Fruit fly (Drosophila melanogaster) whole organism, embryonic: ENCODE results near the gene Ir68b.

ENCODE experiments used
- Atf6 ChIP-seq: fragments of 200-800 bp; sonication (Bioruptor generic); IDR thresholded peaks from 2 replicates; pipeline ENCODE4 v1.3.6; 2022; ENCODE audit warnings: missing biosample characterization, missing genetic modification characterization
- CG10366 ChIP-seq: fragments of 200-800 bp; sonication (Bioruptor generic); IDR thresholded peaks from 2 replicates; pipeline ENCODE4 v1.3.6; 2022; ENCODE audit warnings: missing biosample characterization, missing genetic modification characterization
- CG11723 ChIP-seq: fragments of 200-800 bp; sonication (Bioruptor generic); optimal IDR thresholded peaks from 2 replicates; lab custom pipeline; 2017; ENCODE audit warnings: missing biosample characterization, mild to moderate bottlenecking, missing genetic modification characterization
- CG12299 ChIP-seq: fragments of 200-800 bp; sonication (Bioruptor generic); optimal IDR thresholded peaks from 2 replicates; lab custom pipeline; 2018; ENCODE audit warnings: missing biosample characterization, mild to moderate bottlenecking, missing genetic modification characterization
- CG1647 ChIP-seq: fragments of 200-800 bp; sonication (Bioruptor generic); optimal IDR thresholded peaks from 3 replicates; lab custom pipeline; 2016; ENCODE audit warnings: missing biosample characterization, missing genetic modification characterization
- CG17829 ChIP-seq: fragments of 200-800 bp; optimal IDR thresholded peaks from 2 replicates; lab custom pipeline; 2019; ENCODE audit warnings: missing biosample characterization, mild to moderate bottlenecking, missing genetic modification characterization, moderate library complexity
- CG31388 ChIP-seq: fragments of 200-800 bp; sonication (Bioruptor generic); optimal IDR thresholded peaks from 2 replicates; lab custom pipeline; 2016; ENCODE audit warnings: missing biosample characterization, missing genetic modification characterization
- CG32772 ChIP-seq: fragments of 200-800 bp; sonication (Bioruptor generic); IDR thresholded peaks from 2 replicates; pipeline ENCODE4 v1.3.6; 2022; ENCODE audit warnings: missing biosample characterization, missing genetic modification characterization
- CG5953 ChIP-seq: fragments of 200-800 bp; sonication (Bioruptor generic); IDR thresholded peaks from 2 replicates; pipeline ENCODE4 v1.3.6; 2022; ENCODE audit warnings: missing biosample characterization, missing genetic modification characterization
- CG7745 ChIP-seq: fragments of 200-800 bp; sonication (Bioruptor generic); optimal IDR thresholded peaks from 2 replicates; lab custom pipeline; 2018; ENCODE audit warnings: missing biosample characterization, mild to moderate bottlenecking, missing genetic modification characterization, moderate library complexity
- CG7963 ChIP-seq: fragments of 200-800 bp; sonication (Bioruptor generic); IDR thresholded peaks from 3 replicates; pipeline ENCODE4 v1.3.6; 2022; ENCODE audit warnings: missing biosample characterization, missing genetic modification characterization; ENCODE audit not compliant: partially characterized antibody
- CG9876 ChIP-seq: fragments of 200-800 bp; sonication (Bioruptor generic); optimal IDR thresholded peaks from 2 replicates; lab custom pipeline; 2016; ENCODE audit warnings: missing biosample characterization, missing genetic modification characterization
- CrebB ChIP-seq: fragments of 200-800 bp; sonication (Bioruptor generic); optimal IDR thresholded peaks from 3 replicates; lab custom pipeline; 2018; ENCODE audit warnings: missing biosample characterization, mild to moderate bottlenecking, missing genetic modification characterization
- D19A ChIP-seq: fragments of 200-800 bp; optimal IDR thresholded peaks from 3 replicates; lab custom pipeline; 2019; ENCODE audit warnings: missing biosample characterization, mild to moderate bottlenecking, missing genetic modification characterization, moderate library complexity
- D19B ChIP-seq: fragments of 200-800 bp; sonication (Bioruptor generic); optimal IDR thresholded peaks from 2 replicates; lab custom pipeline; 2017; ENCODE audit warnings: missing biosample characterization, mild to moderate bottlenecking, missing genetic modification characterization
- Dad ChIP-seq: fragments of 200-800 bp; sonication (Bioruptor generic); optimal IDR thresholded peaks from 3 replicates; lab custom pipeline; 2016; ENCODE audit warnings: missing biosample characterization, missing genetic modification characterization
- Dbx ChIP-seq: fragments of 200-800 bp; sonication (Bioruptor generic); IDR thresholded peaks from 3 replicates; pipeline ENCODE4 v1.3.6; 2022; ENCODE audit warnings: missing biosample characterization, missing genetic modification characterization
- Deaf1 ChIP-seq: fragments of 200-800 bp; optimal IDR thresholded peaks from 3 replicates; lab custom pipeline; 2019; ENCODE audit warnings: missing biosample characterization, mild to moderate bottlenecking, missing genetic modification characterization, moderate library complexity
- Ets65A ChIP-seq: fragments of 200-800 bp; sonication (Bioruptor generic); peaks from one replicate; lab custom pipeline; 2016; ENCODE audit warnings: missing biosample characterization, missing genetic modification characterization
- GATAe ChIP-seq: fragments of 200-800 bp; sonication (Bioruptor generic); conservative IDR thresholded peaks from 2 replicates; pipeline ENCODE4 v1.3.6; 2022; ENCODE audit warnings: missing biosample characterization, missing genetic modification characterization
- HLH3B ChIP-seq: fragments of 200-800 bp; sonication (Bioruptor generic); IDR thresholded peaks from 2 replicates; pipeline ENCODE4 v1.3.6; 2022; ENCODE audit warnings: missing biosample characterization, missing genetic modification characterization
- HmgD ChIP-seq: fragments of 200-800 bp; sonication (Bioruptor generic); optimal IDR thresholded peaks from 3 replicates; lab custom pipeline; 2016; ENCODE audit warnings: missing biosample characterization, missing genetic modification characterization
- Lpt ChIP-seq: fragments of >200 bp; optimal IDR thresholded peaks from 2 replicates; lab custom pipeline; 2018; ENCODE audit warnings: missing biosample characterization, missing genetic modification characterization
- NFAT ChIP-seq: fragments of 200-800 bp; sonication (Bioruptor generic); IDR thresholded peaks from 2 replicates; pipeline ENCODE4 v1.3.6; 2022; ENCODE audit warnings: missing biosample characterization, missing genetic modification characterization
- Opbp ChIP-seq: fragments of 200-800 bp; sonication (Bioruptor generic); IDR thresholded peaks from 3 replicates; pipeline ENCODE4 v1.3.6; 2022; ENCODE audit warnings: missing biosample characterization, missing genetic modification characterization; ENCODE audit not compliant: partially characterized antibody
- Sox100B ChIP-seq: fragments of 200-800 bp; sonication (Bioruptor generic); optimal IDR thresholded peaks from 3 replicates; lab custom pipeline; 2018; ENCODE audit warnings: missing biosample characterization, mild to moderate bottlenecking, missing genetic modification characterization
- Usf ChIP-seq: fragments of 200-800 bp; sonication (Bioruptor generic); optimal IDR thresholded peaks from 2 replicates; lab custom pipeline; 2017; ENCODE audit warnings: missing genotype, missing biosample characterization, missing genetic modification characterization
- Xrp1 ChIP-seq: fragments of 200-800 bp; sonication (Bioruptor generic); IDR thresholded peaks from 2 replicates; pipeline ENCODE4 v1.3.6; 2022; ENCODE audit warnings: missing biosample characterization, missing genetic modification characterization
- al ChIP-seq: fragments of 200-800 bp; sonication (Bioruptor generic); IDR thresholded peaks from 2 replicates; pipeline ENCODE4 v1.3.6; 2022; ENCODE audit warnings: missing biosample characterization, missing genetic modification characterization
- az2 ChIP-seq: fragments of 200-800 bp; sonication (Bioruptor generic); optimal IDR thresholded peaks from 3 replicates; lab custom pipeline; 2016; ENCODE audit warnings: missing biosample characterization, missing genetic modification characterization
- ci ChIP-seq: fragments of 200-800 bp; sonication (Bioruptor generic); IDR thresholded peaks from 3 replicates; pipeline ENCODE4 v1.3.6; 2022; ENCODE audit warnings: missing biosample characterization, missing genetic modification characterization
- danr ChIP-seq: fragments of 200-800 bp; sonication (Bioruptor generic); IDR thresholded peaks from 2 replicates; pipeline ENCODE4 v1.3.6; 2022; ENCODE audit warnings: missing biosample characterization, missing genetic modification characterization
- exex ChIP-seq: fragments of 200-800 bp; sonication (Bioruptor generic); optimal IDR thresholded peaks from 4 replicates; lab custom pipeline; 2018; ENCODE audit warnings: missing biosample characterization, mild to moderate bottlenecking, missing genetic modification characterization, moderate library complexity
- h ChIP-seq: fragments of >200 bp; optimal IDR thresholded peaks from 2 replicates; lab custom pipeline; 2017
- hb ChIP-seq: fragments of 200-800 bp; sonication (Bioruptor generic); IDR thresholded peaks from 3 replicates; pipeline ENCODE4 v1.3.6; 2022; ENCODE audit warnings: missing biosample characterization, missing genetic modification characterization; ENCODE audit not compliant: partially characterized antibody
- lab ChIP-seq: fragments of 200-800 bp; sonication (Bioruptor generic); optimal IDR thresholded peaks from 3 replicates; lab custom pipeline; 2017; ENCODE audit warnings: missing biosample characterization, missing genetic modification characterization, mild to moderate bottlenecking, moderate library complexity, missing genetic modification reagents
- lmd ChIP-seq: fragments of 200-800 bp; sonication (Bioruptor generic); IDR thresholded peaks from 2 replicates; pipeline ENCODE4 v1.3.6; 2022; ENCODE audit warnings: missing biosample characterization, missing genetic modification characterization
- nerfin-2 ChIP-seq: fragments of 200-800 bp; sonication (Bioruptor generic); IDR thresholded peaks from 2 replicates; pipeline ENCODE4 v1.3.6; 2022; ENCODE audit warnings: missing biosample characterization, missing genetic modification characterization; ENCODE audit not compliant: partially characterized antibody
- nmo ChIP-seq: fragments of 200-800 bp; sonication (Bioruptor generic); optimal IDR thresholded peaks from 2 replicates; lab custom pipeline; 2018; ENCODE audit warnings: missing biosample characterization, mild to moderate bottlenecking, missing genetic modification characterization, moderate library complexity
- pum ChIP-seq: fragments of 200-800 bp; sonication (Bioruptor generic); optimal IDR thresholded peaks from 2 replicates; lab custom pipeline; 2016; ENCODE audit warnings: missing biosample characterization, missing genetic modification characterization
- row ChIP-seq: fragments of 200-800 bp; sonication (Bioruptor generic); IDR thresholded peaks from 3 replicates; pipeline ENCODE4 v1.3.6; 2022; ENCODE audit warnings: missing biosample characterization, missing genetic modification characterization
- scrt ChIP-seq: fragments of 200-800 bp; sonication (Bioruptor generic); optimal IDR thresholded peaks from 2 replicates; lab custom pipeline; 2018; ENCODE audit warnings: missing biosample characterization, mild to moderate bottlenecking, missing genetic modification characterization, moderate library complexity
- seq ChIP-seq: fragments of 200-800 bp; sonication (Bioruptor generic); IDR thresholded peaks from 2 replicates; pipeline ENCODE4 v1.3.6; 2022; ENCODE audit warnings: missing biosample characterization, missing genetic modification characterization
- sisA ChIP-seq: fragments of 200-800 bp; sonication (Bioruptor generic); IDR thresholded peaks from 2 replicates; pipeline ENCODE4 v1.3.6; 2022; ENCODE audit warnings: missing biosample characterization, missing genetic modification characterization
- slbo ChIP-seq: fragments of 200-800 bp; sonication (Bioruptor generic); IDR thresholded peaks from 2 replicates; pipeline ENCODE4 v1.3.6; 2022; ENCODE audit warnings: missing biosample characterization, missing genetic modification characterization
- tgo ChIP-seq: fragments of 200-800 bp; sonication (Bioruptor generic); IDR thresholded peaks from 3 replicates; pipeline ENCODE4 v1.3.6; 2022; ENCODE audit warnings: missing biosample characterization, missing genetic modification characterization
- tio ChIP-seq: fragments of 200-800 bp; sonication (Bioruptor generic); optimal IDR thresholded peaks from 2 replicates; lab custom pipeline; 2017; ENCODE audit warnings: missing biosample characterization, missing genetic modification characterization, inconsistent platforms
- tup ChIP-seq: fragments of 200-800 bp; sonication (Bioruptor generic); optimal IDR thresholded peaks from 2 replicates; lab custom pipeline; 2016; ENCODE audit warnings: missing biosample characterization, mild to moderate bottlenecking, missing genetic modification characterization, moderate library complexity
- unpg ChIP-seq: fragments of 200-800 bp; sonication (Bioruptor generic); optimal IDR thresholded peaks from 3 replicates; lab custom pipeline; 2018; ENCODE audit warnings: missing biosample characterization, mild to moderate bottlenecking, missing genetic modification characterization, moderate library complexity

Ir68b gene

DNA sequence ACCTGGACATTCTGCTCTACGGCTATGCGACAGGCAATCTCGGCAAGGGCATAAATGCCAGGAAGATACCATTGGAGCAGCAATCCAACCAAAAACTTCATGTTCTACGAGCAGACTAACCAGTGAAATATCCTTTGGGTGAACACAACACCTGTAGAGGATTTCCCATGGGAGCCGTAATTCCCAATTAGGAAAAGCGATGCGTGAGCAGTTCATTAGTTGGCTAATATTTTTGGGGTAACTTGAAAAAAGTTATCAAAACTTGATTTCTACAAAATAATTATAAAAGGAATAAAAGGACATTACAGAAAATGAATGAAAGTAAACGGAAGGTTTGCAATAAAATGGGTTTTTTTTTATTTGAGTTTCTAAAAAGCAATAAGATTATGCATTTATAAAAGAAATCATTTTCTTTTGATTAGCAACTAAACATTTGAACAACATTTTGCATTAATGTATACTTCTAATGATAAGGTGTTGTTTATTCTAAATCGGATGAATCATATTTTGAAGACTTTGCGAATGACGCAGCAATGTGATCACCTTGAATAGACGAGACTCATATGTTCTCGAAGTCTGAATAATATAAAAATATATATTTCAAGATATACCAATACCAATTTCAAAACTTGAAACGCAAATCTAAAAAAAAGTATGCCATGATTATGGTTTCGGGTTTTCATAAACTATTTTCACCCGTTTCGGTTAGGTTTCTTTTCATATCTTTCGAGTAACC lies at the start of gene Ir68b, which contains the start of gene CG34241:
TSS of gene Ir68b (minus strand) at position 101 of the 736 bp plus-strand sequence.
TSS of gene CG34241 (plus strand) at position 686 of the 736 bp plus-strand sequence.
- TF ChIP-seq CG31388 (GFP tag; lab: Kevin White, UChicago) (no peak), slbo (GFP tag; lab: Robert Waterston, UW) (no peak), lab (GFP tag; lab: Kevin White, UChicago) (no peak), CG17829 (tag; lab: Kevin White, UChicago) (no peak), Usf (GFP tag; lab: Kevin White, UChicago) (no peak), GATAe (no peak), CrebB (tag; lab: Kevin White, UChicago) (no peak), HmgD (no peak), nmo (GFP tag; lab: Kevin White, UChicago) (no peak), Lpt (GFP tag; lab: Kevin White, UChicago) (no peak), Opbp (GFP tag; lab: Robert Waterston, UW) (no peak), D19A (tag; lab: Kevin White, UChicago) (no peak), CG7745 (tag; lab: Kevin White, UChicago) (no peak), NFAT (no peak), CG1647 (GFP tag; lab: Kevin White, UChicago) (no peak), az2 (no peak), tio (no peak), CG11723 (GFP tag; lab: Kevin White, UChicago) (no peak)

DNA sequence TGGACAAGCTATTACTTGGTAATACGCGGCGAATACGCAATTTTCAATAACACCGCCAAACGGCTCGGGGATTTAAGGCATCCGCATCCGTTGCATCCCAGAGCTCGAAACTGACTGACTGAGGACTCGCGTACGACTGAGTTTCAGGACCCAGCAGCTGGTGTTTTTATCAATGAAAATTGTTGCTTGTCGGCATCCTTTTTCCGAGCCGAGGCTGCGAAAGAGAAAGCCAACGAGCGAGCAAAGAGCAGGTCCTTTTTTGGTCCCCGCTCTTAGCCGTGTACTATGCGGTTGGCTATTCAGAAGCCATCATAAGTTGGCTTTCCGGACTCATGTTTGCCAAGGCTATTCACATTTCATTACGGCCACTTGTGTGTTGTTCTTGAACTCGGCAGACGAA lies 48.2 kb upstream of the Ir68b start, which contains the start of gene Rh7:
TSS of gene Rh7 (minus strand) at position 101 of the 400 bp plus-strand sequence.
- TF ChIP-seq sisA (GFP tag; lab: Robert Waterston, UW): no peak
- TF ChIP-seq h (lab: Kevin White, UChicago): no peak
- TF ChIP-seq Dbx: no peak
- no peak for TF ChIP-seq pum
- TF ChIP-seq Sox100B (GFP tag; lab: Kevin White, UChicago): no peak
- TF ChIP-seq scrt (GFP tag; lab: Kevin White, UChicago): peak; percentile 30
- no peak for TF ChIP-seq Xrp1 (GFP tag; lab: Robert Waterston, UW)
- TF ChIP-seq Atf6 (GFP tag; lab: Robert Waterston, UW): no peak
- TF ChIP-seq Deaf1 (tag; lab: Kevin White, UChicago): peak; percentile 64
- TF ChIP-seq CG9876 (GFP tag; lab: Kevin White, UChicago): no peak
- TF ChIP-seq seq (GFP tag; lab: Robert Waterston, UW): no peak

DNA sequence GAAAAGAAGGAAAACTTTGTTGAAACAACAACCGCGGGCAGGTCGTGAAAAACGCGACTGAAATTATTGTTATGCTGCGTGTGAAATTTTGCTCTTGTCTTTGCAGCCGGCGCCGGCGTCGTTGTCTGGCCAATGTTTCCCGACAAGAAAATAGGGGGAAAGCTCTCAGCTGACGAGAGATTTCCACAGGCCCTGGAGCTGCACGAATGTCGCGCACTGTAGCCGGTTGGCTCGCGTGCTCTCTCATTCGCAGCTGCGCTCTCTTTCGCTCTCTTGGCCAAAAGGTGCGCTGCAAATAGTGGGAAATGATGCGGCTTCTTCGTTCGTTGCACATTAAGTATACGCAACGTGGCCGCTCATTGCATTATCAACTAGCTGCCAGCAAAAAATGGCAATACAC lies 36.5 kb upstream of the Ir68b start, which contains the start of gene CG9760:
TSS of gene CG9760 (minus strand) at position 43 of the 400 bp plus-strand sequence.
- TF ChIP-seq ci (peak; percentile 67), D19B (GFP tag; lab: Kevin White, UChicago) (no peak), al (GFP tag; lab: Robert Waterston, UW) (no peak), nerfin-2 (GFP tag; lab: Robert Waterston, UW) (no peak), Xrp1 (GFP tag; lab: Robert Waterston, UW) (peak; percentile 22; the same call in 1 of the 2 replicates), CG7963 (GFP tag; lab: Robert Waterston, UW) (no peak), row (GFP tag; lab: Robert Waterston, UW) (peak; percentile 36; the same call in 1 of the 3 replicates), HLH3B (GFP tag; lab: Robert Waterston, UW) (0 out of 2 replicates have a peak, but pooled peaks have one; percentile 39), CG12299 (tag; lab: Kevin White, UChicago) (no peak), lmd (GFP tag; lab: Robert Waterston, UW) (peak; percentile 39), CG5953 (GFP tag; lab: Robert Waterston, UW) (peak; percentile 44; the same call in 1 of the 2 replicates), CG32772 (GFP tag; lab: Robert Waterston, UW) (peak; percentile 26; the same call in 1 of the 2 replicates), danr (GFP tag; lab: Robert Waterston, UW) (no peak), unpg (GFP tag; lab: Kevin White, UChicago) (no peak), Ets65A (GFP tag; lab: Kevin White, UChicago) (peak; percentile 56), exex (tag; lab: Kevin White, UChicago) (no peak), hb (GFP tag; lab: Robert Waterston, UW) (no peak), CG10366 (GFP tag; lab: Robert Waterston, UW) (peak; percentile 34), tgo (GFP tag; lab: Robert Waterston, UW) (no peak; the same call in 2 of the 3 replicates), tup (no peak), Dad (GFP tag; lab: Kevin White, UChicago) (no peak)
